1 fruit fly cellular context compared by ENCODE assay signal in the genomic region with DNA sequence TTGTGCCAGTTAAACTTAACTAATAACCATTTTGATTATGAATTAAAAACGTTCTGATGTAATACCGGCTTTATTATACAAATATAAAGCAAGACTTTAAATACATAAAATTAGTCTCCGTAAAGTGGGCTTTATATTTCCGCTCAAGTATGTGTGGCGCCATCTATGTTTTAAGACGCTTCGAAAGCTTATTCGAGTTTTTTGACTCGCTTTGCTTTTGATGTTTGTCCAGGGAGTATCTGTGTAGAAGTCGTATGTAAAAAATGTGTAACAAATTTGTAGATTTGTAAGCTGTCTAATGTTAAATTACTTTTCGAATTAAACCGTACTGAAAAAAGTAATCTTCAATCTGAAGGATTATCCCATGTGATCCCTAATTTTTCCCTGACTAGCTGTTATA.
TF ChIP-seq lines count a peak whose summit lies in the region.

No protein-coding gene starts in this region.

TF ChIP-seq in whole organism, embryonic, 481 proteins besides CTCF, POLR2A, EP300 and RAD21 (continued from another document):
- TF ChIP-seq CG15601 (tag; optimal IDR thresholded peaks at IDR 0.05; lab: Kevin White, UChicago) (no peak), PHDP (tag; optimal IDR thresholded peaks at IDR 0.05; lab: Kevin White, UChicago) (no peak), Aef1 (GFP tag; IDR thresholded peaks at IDR 0.05; lab: Robert Waterston, UW) (no peak), CG7963 (GFP tag; IDR thresholded peaks at IDR 0.05; lab: Robert Waterston, UW; ENCODE audit: partially characterized antibody) (0 out of 3 replicates have a peak, but pooled peaks have one; percentile 26), CG17186 (GFP tag; optimal IDR thresholded peaks at IDR 0.05; lab: Kevin White, UChicago) (no peak), Ada2b (GFP tag; IDR thresholded peaks at IDR 0.05; lab: Robert Waterston, UW) (no peak), Dip2 (GFP tag; IDR thresholded peaks at IDR 0.05; lab: Robert Waterston, UW) (peak; percentile 92), ssp (GFP tag; IDR thresholded peaks at IDR 0.05; lab: Robert Waterston, UW) (no peak), CG2889 (GFP tag; IDR thresholded peaks at IDR 0.05; lab: Robert Waterston, UW) (no peak), zfh1 (GFP tag; IDR thresholded peaks at IDR 0.05; lab: Robert Waterston, UW) (no peak), CG18011 (GFP tag; optimal IDR thresholded peaks at IDR 0.05; lab: Kevin White, UChicago) (peak; percentile 66), Hand (GFP tag; optimal IDR thresholded peaks at IDR 0.05; lab: Kevin White, UChicago) (no peak), CG15696 (tag; optimal IDR thresholded peaks at IDR 0.05; lab: Kevin White, UChicago) (no peak), seq (GFP tag; IDR thresholded peaks at IDR 0.05; lab: Robert Waterston, UW) (no peak), CG8281 (tag; optimal IDR thresholded peaks at IDR 0.05; lab: Kevin White, UChicago) (no peak), croc (GFP tag; conservative IDR thresholded peaks at IDR 0.05; lab: Robert Waterston, UW) (no peak), CG9727 (GFP tag; optimal IDR thresholded peaks at IDR 0.05; lab: Kevin White, UChicago) (no peak), Drgx (GFP tag; IDR thresholded peaks at IDR 0.05; lab: Robert Waterston, UW) (no peak), sens (GFP tag; lab: Kevin White, UChicago) (peak; percentile 65), cg (GFP tag; optimal IDR thresholded peaks at IDR 0.05; lab: Kevin White, UChicago) (no peak), pum (GFP tag; optimal IDR thresholded peaks at IDR 0.05; lab: Kevin White, UChicago) (no peak), lilli (GFP tag; optimal IDR thresholded peaks at IDR 0.05; lab: Kevin White, UChicago) (no peak), MBD-R2 (GFP tag; IDR thresholded peaks at IDR 0.05; lab: Robert Waterston, UW) (no peak), CG12104 (GFP tag; optimal IDR thresholded peaks at IDR 0.05; lab: Kevin White, UChicago) (no peak), CG8388 (GFP tag; optimal IDR thresholded peaks at IDR 0.05; lab: Kevin White, UChicago) (no peak), CG34224 (GFP tag; IDR thresholded peaks at IDR 0.05; lab: Robert Waterston, UW; ENCODE audit: partially characterized antibody) (no peak), CG32772 (GFP tag; IDR thresholded peaks at IDR 0.05; lab: Robert Waterston, UW) (no peak), pita (GFP tag; optimal IDR thresholded peaks at IDR 0.05; lab: Kevin White, UChicago) (peak; percentile 2), TFAM (GFP tag; optimal IDR thresholded peaks at IDR 0.05; lab: Kevin White, UChicago) (no peak), pros (GFP tag; optimal IDR thresholded peaks at IDR 0.05; lab: Kevin White, UChicago) (no peak), Pdp1 (GFP tag; optimal IDR thresholded peaks at IDR 0.05; lab: Kevin White, UChicago) (peak in 1 of 2 experiments; percentile 34), fru (optimal IDR thresholded peaks at IDR 0.05; lab: Kevin White, UChicago) (no peak), Deaf1 (tag; optimal IDR thresholded peaks at IDR 0.05; lab: Kevin White, UChicago) (no peak), Bgb (GFP tag; IDR thresholded peaks at IDR 0.05; lab: Robert Waterston, UW; ENCODE audit: partially characterized antibody) (peak; percentile 71), Jarid2 (GFP tag; optimal IDR thresholded peaks at IDR 0.05; lab: Kevin White, UChicago) (no peak), dimm (GFP tag; IDR thresholded peaks at IDR 0.05; lab: Robert Waterston, UW) (no peak), B-H2 (GFP tag; optimal IDR thresholded peaks at IDR 0.05; lab: Kevin White, UChicago) (no peak), CG4404 (GFP tag; IDR thresholded peaks at IDR 0.05; lab: Robert Waterston, UW) (no peak), crol (GFP tag; IDR thresholded peaks at IDR 0.05; lab: Robert Waterston, UW) (no peak), stwl (tag; optimal IDR thresholded peaks at IDR 0.05; lab: Kevin White, UChicago) (peak; percentile 35)
TF ChIP-seq in whole organism, embryonic: peak in this region for 16.
